Fruit fly (Drosophila melanogaster): ENCODE data around the gene sick.

DNA sequence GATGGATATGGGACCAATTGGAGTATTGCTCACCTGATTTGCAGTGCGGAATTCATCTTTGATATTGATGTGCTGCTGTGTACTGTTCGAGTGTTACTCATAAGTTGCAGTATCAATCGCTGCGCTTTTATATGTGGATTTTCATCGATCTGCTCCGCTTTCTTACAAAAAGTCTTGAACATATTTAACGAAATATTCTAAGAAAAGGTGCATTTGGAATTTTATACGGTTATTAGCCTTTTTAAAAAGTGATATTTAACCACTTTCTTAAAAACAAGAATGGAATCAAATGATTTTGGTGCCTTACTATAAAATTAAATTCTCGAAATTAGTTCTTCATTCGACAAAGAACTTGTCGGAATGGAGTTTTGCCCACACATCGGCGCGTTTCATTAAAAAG, 117.3 kb downstream of the sick start, which contains the start of gene TotE:
- TF ChIP-seq rn (GFP tag; IDR thresholded peaks at IDR 0.05) (no peak), Pif1B (GFP tag; optimal IDR thresholded peaks at IDR 0.05) (no peak)
